Worm (Caenorhabditis elegans) whole organism, early embryonic: Measurements from ENCODE around the gene F16F9.4.

Experiments
- ama-1 ChIP-seq: fragments of 150-350 bp; optimal IDR thresholded peaks from 2 replicates; lab custom pipeline; 2014
- hmg-4 ChIP-seq: fragments of 200-800 bp; sonication (Bioruptor generic); optimal IDR thresholded peaks from 2 replicates; lab custom pipeline; 2018; ENCODE audit warnings: mild to moderate bottlenecking, missing genetic modification characterization, missing compliant biosample characterization
- pes-1 ChIP-seq: fragments of 200-800 bp; sonication (Bioruptor generic); IDR thresholded peaks from 2 replicates; pipeline ENCODE4 v1.3.6; 2022; ENCODE audit warnings: missing genetic modification reagents, missing genetic modification characterization, missing compliant biosample characterization

DNA sequence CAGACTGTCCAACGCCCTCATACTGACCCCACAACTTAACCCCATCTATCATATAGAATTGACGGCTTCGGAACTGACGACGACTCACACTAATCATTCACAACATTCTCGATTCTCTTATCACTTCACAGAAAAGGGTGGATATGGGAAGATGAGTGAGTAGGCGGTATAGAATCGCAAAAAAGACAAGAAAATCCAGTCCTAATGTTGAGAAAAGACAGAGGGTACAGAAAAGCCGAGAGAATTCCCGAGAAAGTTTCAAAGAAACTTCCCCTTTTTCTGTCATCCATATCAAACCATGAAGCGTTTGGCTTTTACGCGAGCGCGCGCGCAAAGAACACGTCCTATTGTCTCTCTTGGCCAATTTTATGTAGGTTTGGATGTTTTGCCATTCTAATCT lies 41.0 kb upstream of the F16F9.4 start:
- TF ChIP-seq ama-1 (lab: Kevin White, UChicago) (no peak), pes-1 (no peak), hmg-4 (GFP tag; lab: Kevin White, UChicago) (no peak)
